Fruit fly (Drosophila melanogaster): ENCODE measurements around the gene Arpc5.

DNA sequence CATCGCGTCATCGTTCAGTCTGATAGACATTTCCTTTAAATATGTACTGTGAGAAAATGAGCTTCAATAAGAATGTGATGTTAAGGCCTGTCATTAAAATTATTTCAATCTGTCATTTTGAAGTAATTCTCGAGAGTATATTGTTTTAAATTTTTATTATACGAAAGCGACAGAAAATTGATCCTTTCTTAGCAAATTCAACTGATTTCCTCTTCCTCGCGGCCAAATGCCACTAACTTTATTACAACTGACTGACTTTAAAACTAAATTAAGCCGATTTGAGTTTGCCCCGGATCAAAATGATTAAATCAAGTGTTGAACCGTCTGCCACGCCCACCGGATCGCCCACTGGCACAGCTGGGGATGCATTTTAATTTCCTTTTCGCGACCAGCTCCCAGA lies 27.4 kb upstream of the Arpc5 start, which contains the start of gene CG3515:
- TF ChIP-seq Pif1A (GFP tag; optimal IDR thresholded peaks at IDR 0.05) (no peak), CG10348 (GFP tag; IDR thresholded peaks at IDR 0.05) (no peak), Pif1B (GFP tag; optimal IDR thresholded peaks at IDR 0.05) (no peak), gl (tag; optimal IDR thresholded peaks at IDR 0.05) (no peak), CG4496 (GFP tag; IDR thresholded peaks at IDR 0.05) (no peak), CG12605 (GFP tag; IDR thresholded peaks at IDR 0.05) (no peak), Snoo (tag; optimal IDR thresholded peaks at IDR 0.05) (no peak), CG8159 (tag; optimal IDR thresholded peaks at IDR 0.05) (no peak), rn (GFP tag; IDR thresholded peaks at IDR 0.05) (no peak), CG14655 (GFP tag; optimal IDR thresholded peaks at IDR 0.05) (no peak), CG15710 (tag; optimal IDR thresholded peaks at IDR 0.05) (no peak), CG34367 (tag; optimal IDR thresholded peaks at IDR 0.05) (no peak)
